Worm (Caenorhabditis elegans) whole organism, L2 larva: ENCODE measurements around the gene Y55D9A.2.

Source experiments
- C34F6.9 ChIP-seq: fragments of 150-350 bp; optimal IDR thresholded peaks from 2 replicates; lab custom pipeline; 2014; ENCODE audit warnings: missing biosample characterization, missing genetic modification characterization
- F13H6.1 ChIP-seq: sonication (generic microtip); optimal IDR thresholded peaks from 2 replicates; lab custom pipeline; 2016; ENCODE audit warnings: missing genetic modification characterization, missing compliant biosample characterization
- alr-1 ChIP-seq: fragments of 150-350 bp; optimal IDR thresholded peaks from 2 replicates; lab custom pipeline; 2014; ENCODE audit warnings: missing biosample characterization, missing genetic modification characterization
- aly-2 ChIP-seq: fragments of 150-350 bp; optimal IDR thresholded peaks from 2 replicates; lab custom pipeline; 2014; ENCODE audit warnings: missing biosample characterization, missing genetic modification characterization
- ama-1 ChIP-seq: fragments of 150-350 bp; optimal IDR thresholded peaks from 2 replicates; lab custom pipeline; 2018; ENCODE audit warnings: inconsistent platforms
- blmp-1 ChIP-seq: sonication (generic microtip); optimal IDR thresholded peaks from 2 replicates; lab custom pipeline; 2017; ENCODE audit warnings: missing genetic modification characterization, mild to moderate bottlenecking, missing compliant biosample characterization, antibody characterized with exemption, moderate library complexity; ENCODE audit not compliant: insufficient read depth
- ceh-16 ChIP-seq: fragments of 150-350 bp; optimal IDR thresholded peaks from 2 replicates; lab custom pipeline; 2014; ENCODE audit warnings: missing biosample characterization, missing genetic modification characterization
- ceh-82 ChIP-seq: fragments of 150-350 bp; optimal IDR thresholded peaks from 2 replicates; lab custom pipeline; 2014; ENCODE audit warnings: missing biosample characterization, missing genetic modification characterization
- crh-2 ChIP-seq: sonication (generic microtip); optimal IDR thresholded peaks from 2 replicates; lab custom pipeline; 2017; ENCODE audit warnings: missing biosample characterization, missing genetic modification characterization
- dmd-4 ChIP-seq: sonication (generic microtip); optimal IDR thresholded peaks from 2 replicates; lab custom pipeline; 2017; ENCODE audit warnings: missing biosample characterization, missing genetic modification characterization
- egl-27 ChIP-seq: sonication (generic microtip); optimal IDR thresholded peaks from 3 replicates; lab custom pipeline; 2017; ENCODE audit warnings: missing biosample characterization, missing genetic modification reagents, missing genetic modification characterization
- elt-1 ChIP-seq: fragments of 150-350 bp; optimal IDR thresholded peaks from 2 replicates; lab custom pipeline; 2014; ENCODE audit warnings: missing biosample characterization, missing genetic modification characterization
- fos-1 ChIP-seq: fragments of 150-350 bp; optimal IDR thresholded peaks from 2 replicates; lab custom pipeline; 2014; ENCODE audit warnings: missing biosample characterization, missing genetic modification characterization
- gmeb-1 ChIP-seq: fragments of 150-350 bp; optimal IDR thresholded peaks from 2 replicates; lab custom pipeline; 2014; ENCODE audit warnings: missing biosample characterization, missing genetic modification characterization
- lin-11 ChIP-seq: fragments of 150-350 bp; sonication (generic microtip); optimal IDR thresholded peaks from 2 replicates; lab custom pipeline; 2014; ENCODE audit warnings: missing biosample characterization, missing genetic modification characterization, inconsistent platforms, mixed read lengths
- lin-13 ChIP-seq: fragments of 150-350 bp; optimal IDR thresholded peaks from 2 replicates; lab custom pipeline; 2014; ENCODE audit warnings: missing biosample characterization, missing genetic modification reagents, missing genetic modification characterization
- lin-39 ChIP-seq: fragments of 150-350 bp; optimal IDR thresholded peaks from 2 replicates; lab custom pipeline; 2014; ENCODE audit warnings: missing biosample characterization, missing genetic modification reagents, missing genetic modification characterization
- lsy-2 ChIP-seq, 2 experiments: fragments of 150-350 bp in 1 of 2; sonication (generic microtip) in 1 of 2; optimal IDR thresholded peaks; 2 replicates each; lab custom pipeline; 2014 to 2017; ENCODE audit warnings: missing biosample characterization in 2 of 2, missing genetic modification characterization in 2 of 2
- mab-5 ChIP-seq: fragments of 150-350 bp; optimal IDR thresholded peaks from 2 replicates; lab custom pipeline; 2014; ENCODE audit warnings: missing biosample characterization, missing genetic modification characterization
- mbf-1 ChIP-seq: sonication (generic microtip); optimal IDR thresholded peaks from 2 replicates; lab custom pipeline; 2017; ENCODE audit warnings: missing biosample characterization, missing genetic modification characterization
- mdl-1 ChIP-seq, 2 experiments: fragments of 150-350 bp in 1 of 2; sonication (generic microtip) in 1 of 2; optimal IDR thresholded peaks; 2 replicates each; lab custom pipeline; 2017; ENCODE audit warnings: missing biosample characterization in 2 of 2, missing genetic modification characterization in 2 of 2
- nhr-11 ChIP-seq: fragments of 150-350 bp; optimal IDR thresholded peaks from 2 replicates; lab custom pipeline; 2014; ENCODE audit warnings: missing biosample characterization, missing genetic modification characterization
- nhr-12 ChIP-seq: fragments of 150-350 bp; optimal IDR thresholded peaks from 2 replicates; lab custom pipeline; 2014; ENCODE audit warnings: missing biosample characterization, missing genetic modification characterization
- nhr-129 ChIP-seq: fragments of 150-350 bp; optimal IDR thresholded peaks from 2 replicates; lab custom pipeline; 2014; ENCODE audit warnings: missing biosample characterization, missing genetic modification characterization
- nhr-23 ChIP-seq: fragments of 150-350 bp; optimal IDR thresholded peaks from 2 replicates; lab custom pipeline; 2014; ENCODE audit warnings: missing biosample characterization, missing genetic modification reagents, missing genetic modification characterization
- nhr-237 ChIP-seq: fragments of 150-350 bp; optimal IDR thresholded peaks from 2 replicates; lab custom pipeline; 2014; ENCODE audit warnings: missing biosample characterization, missing genetic modification characterization
- nhr-25 ChIP-seq: fragments of 150-350 bp; sonication (generic microtip); optimal IDR thresholded peaks from 3 replicates; lab custom pipeline; 2014; ENCODE audit warnings: missing biosample characterization, missing genetic modification characterization
- nhr-6 ChIP-seq: fragments of 150-350 bp; optimal IDR thresholded peaks from 2 replicates; lab custom pipeline; 2014; ENCODE audit warnings: missing biosample characterization, missing genetic modification characterization
- nhr-77 ChIP-seq: fragments of 150-350 bp; optimal IDR thresholded peaks from 2 replicates; lab custom pipeline; 2014; ENCODE audit warnings: missing biosample characterization, missing genetic modification characterization
- peb-1 ChIP-seq: fragments of 150-350 bp; optimal IDR thresholded peaks from 2 replicates; lab custom pipeline; 2014; ENCODE audit warnings: missing biosample characterization, missing genetic modification characterization
- skn-1 ChIP-seq: sonication (generic microtip); optimal IDR thresholded peaks from 2 replicates; lab custom pipeline; 2017; ENCODE audit warnings: missing biosample characterization, missing genetic modification characterization
- sma-3 ChIP-seq: sonication (generic microtip); optimal IDR thresholded peaks from 2 replicates; lab custom pipeline; 2016; ENCODE audit warnings: missing genetic modification reagents, missing genetic modification characterization, missing compliant biosample characterization
- snpc-4 ChIP-seq: fragments of 150-350 bp; optimal IDR thresholded peaks from 2 replicates; lab custom pipeline; 2014; ENCODE audit warnings: missing biosample characterization, missing genetic modification characterization
- unc-39 ChIP-seq: fragments of 150-350 bp; optimal IDR thresholded peaks from 2 replicates; lab custom pipeline; 2014; ENCODE audit warnings: missing biosample characterization, missing genetic modification characterization
- unc-55 ChIP-seq: fragments of 150-350 bp; sonication (generic microtip); optimal IDR thresholded peaks from 3 replicates; lab custom pipeline; 2014; ENCODE audit warnings: missing biosample characterization, missing genetic modification reagents, missing genetic modification characterization
- unc-62 ChIP-seq: fragments of 150-350 bp; optimal IDR thresholded peaks from 2 replicates; lab custom pipeline; 2014; ENCODE audit warnings: missing biosample characterization, missing genetic modification reagents, missing genetic modification characterization
- zag-1 ChIP-seq: fragments of 150-350 bp; optimal IDR thresholded peaks from 2 replicates; lab custom pipeline; 2014; ENCODE audit warnings: missing biosample characterization, missing genetic modification characterization
- ztf-1 ChIP-seq: fragments of 200-800 bp; sonication (Bioruptor generic); conservative IDR thresholded peaks from 2 replicates; pipeline ENCODE4 v1.3.6; 2022; ENCODE audit warnings: missing genetic modification characterization, missing compliant biosample characterization

The Y55D9A.2 gene

DNA sequence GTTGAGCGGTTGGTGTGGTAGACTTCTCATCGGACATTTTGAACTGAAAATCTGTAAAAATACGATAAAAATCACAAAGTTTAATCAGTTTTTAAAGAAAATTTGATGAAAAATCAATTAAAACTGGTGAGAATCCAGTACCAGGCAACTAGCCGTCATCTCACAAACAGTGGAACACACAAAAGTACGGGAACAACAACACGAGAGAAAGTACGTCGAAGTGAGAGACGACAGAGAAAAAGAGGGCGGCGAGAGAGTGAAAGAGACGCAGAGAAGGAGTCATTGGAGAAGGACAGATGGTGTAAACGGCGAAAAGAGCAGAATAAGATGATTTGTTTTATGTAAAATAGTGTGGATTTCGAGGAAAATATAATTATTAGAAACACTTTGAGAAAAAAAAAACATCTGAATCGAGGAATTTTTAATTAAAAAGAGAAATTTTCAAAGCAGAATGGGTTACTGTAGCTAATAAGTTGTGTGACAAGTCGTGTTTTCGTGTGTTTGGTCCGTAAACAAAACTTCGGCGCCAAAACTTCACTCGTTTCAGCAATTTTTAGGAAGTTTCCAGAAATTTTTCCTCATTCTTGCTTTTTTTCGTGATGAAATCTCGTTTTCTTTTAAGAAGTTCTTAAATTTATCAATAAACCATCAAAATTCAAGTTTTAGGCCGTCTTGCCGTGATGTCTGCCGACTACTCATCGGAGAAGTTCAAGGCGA, 37.9 kb downstream of the Y55D9A.2 start, which contains the start of the genes hsb-1 and let-99:
TSS of gene hsb-1 (minus strand) at position 51 of the 717 bp plus-strand sequence.
TSS of gene let-99 (plus strand) at position 667 of the 717 bp plus-strand sequence.
- TF ChIP-seq fos-1 (tag; lab: Kevin White, UChicago) (peak; percentile 4), crh-2 (tag; lab: Kevin White, UChicago) (peak; percentile 24), C34F6.9 (peak; percentile 55), nhr-25 (tag; lab: Kevin White, UChicago) (no peak), F13H6.1 (tag; lab: Kevin White, UChicago) (peak; percentile 49)

DNA sequence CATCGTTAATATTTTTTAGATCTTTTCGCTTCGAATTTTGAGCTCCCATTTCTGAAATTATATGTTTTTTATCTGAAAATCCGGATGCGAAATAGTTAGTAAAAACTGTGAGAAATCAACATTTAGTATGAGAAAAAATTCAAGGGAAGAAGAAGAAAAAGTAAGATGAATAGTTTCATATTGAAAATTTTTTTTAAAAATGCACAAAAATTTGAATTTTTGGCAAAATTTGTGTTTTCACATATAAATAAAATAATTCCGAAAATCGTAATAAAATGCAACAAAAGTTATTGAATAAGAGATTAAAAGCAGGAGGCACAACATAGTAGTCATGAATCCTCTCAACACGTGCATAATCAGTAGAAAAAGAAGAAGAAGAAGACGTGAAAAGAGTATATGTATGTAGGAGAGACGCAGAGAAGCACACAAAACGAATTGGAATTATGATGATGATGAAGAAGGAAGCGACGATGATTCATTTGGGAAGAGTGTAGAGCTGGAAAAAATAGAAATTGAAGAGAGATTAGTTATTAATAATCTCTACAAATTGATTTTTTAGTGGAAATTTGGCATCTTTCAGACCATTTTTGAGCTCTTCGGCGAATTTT, 39.2 kb downstream of the Y55D9A.2 start, which contains the start of gene eak-7:
TSS of gene eak-7 (minus strand) at position 51 of the 608 bp plus-strand sequence.
- TF ChIP-seq lin-11 (tag; lab: Kevin White, UChicago) (no peak), nhr-237 (tag; lab: Kevin White, UChicago) (no peak), unc-55 (peak; percentile 50), unc-39 (tag; lab: Kevin White, UChicago) (no peak), nhr-23 (tag; lab: Kevin White, UChicago) (no peak), mbf-1 (tag; lab: Kevin White, UChicago) (no peak), C34F6.9 (peak; percentile 55), ceh-82 (tag; lab: Kevin White, UChicago) (no peak), lin-39 (tag; lab: Kevin White, UChicago) (no peak), nhr-6 (tag; lab: Kevin White, UChicago) (no peak), zag-1 (tag; lab: Kevin White, UChicago) (no peak), nhr-12 (no peak), crh-2 (tag; lab: Kevin White, UChicago) (peak; percentile 4), ceh-16 (tag; lab: Kevin White, UChicago) (no peak), fos-1 (tag; lab: Kevin White, UChicago) (peak; percentile 15), gmeb-1 (tag; lab: Kevin White, UChicago) (no peak), peb-1 (tag; lab: Kevin White, UChicago) (no peak), alr-1 (tag; lab: Kevin White, UChicago) (no peak), egl-27 (tag; lab: Kevin White, UChicago) (no peak), F13H6.1 (tag; lab: Kevin White, UChicago) (no peak), mab-5 (tag; lab: Kevin White, UChicago) (no peak), lin-13 (GFP tag; lab: Kevin White, UChicago) (no peak), blmp-1 (no peak), dmd-4 (tag; lab: Kevin White, UChicago) (no peak), nhr-129 (tag; lab: Kevin White, UChicago) (no peak), nhr-11 (no peak), nhr-25 (tag; lab: Kevin White, UChicago) (no peak), elt-1 (tag; lab: Kevin White, UChicago) (no peak), snpc-4 (no peak), ama-1 (lab: Kevin White, UChicago) (no peak), unc-62 (GFP tag; lab: Kevin White, UChicago) (no peak), skn-1 (no peak), nhr-77 (tag; lab: Kevin White, UChicago) (no peak), mdl-1 (tag; optimal IDR thresholded peaks at IDR 0.05; lab: Kevin White, UChicago) (no peak), aly-2 (tag; lab: Kevin White, UChicago) (no peak), lsy-2 (tag; optimal IDR thresholded peaks at IDR 0.05; lab: Kevin White, UChicago) (no peak)

DNA sequence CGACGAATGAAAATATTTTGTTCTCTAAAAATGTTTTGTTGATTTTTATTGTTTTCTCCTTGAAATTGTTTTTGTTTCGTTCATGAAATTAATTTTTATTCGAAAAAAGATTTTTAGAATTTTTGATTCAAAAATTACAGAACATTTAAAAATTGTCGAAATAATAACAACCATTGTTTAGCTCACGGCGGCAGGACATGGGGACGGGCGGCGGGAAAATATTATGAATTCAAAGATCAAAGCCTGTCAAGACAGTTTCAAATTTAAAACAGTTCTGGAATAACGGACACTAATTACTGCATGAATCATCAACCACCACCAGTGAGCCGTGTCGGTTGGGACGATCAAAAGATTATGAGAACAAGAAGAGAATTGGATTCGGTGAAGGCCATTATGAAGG, 44.7 kb downstream of the Y55D9A.2 start, which contains the start of gene snb-7:
TSS of gene snb-7 (plus strand) at position 301 of the 400 bp plus-strand sequence.
- TF ChIP-seq sma-3 (GFP tag; lab: Kevin White, UChicago) (no peak), unc-62 (GFP tag; lab: Kevin White, UChicago) (no peak), nhr-12 (no peak), unc-39 (tag; lab: Kevin White, UChicago) (no peak), snpc-4 (no peak), skn-1 (no peak), lin-39 (tag; lab: Kevin White, UChicago) (no peak), ceh-16 (tag; lab: Kevin White, UChicago) (no peak), gmeb-1 (tag; lab: Kevin White, UChicago) (no peak), mdl-1 (tag; optimal IDR thresholded peaks at IDR 0.05; lab: Kevin White, UChicago) (no peak), nhr-6 (tag; lab: Kevin White, UChicago) (no peak), lin-11 (tag; lab: Kevin White, UChicago) (no peak), ztf-1 (GFP tag; lab: Robert Waterston, UW) (no peak), mbf-1 (tag; lab: Kevin White, UChicago) (no peak)
